Worm (Caenorhabditis elegans) whole organism, L4/young adult: ENCODE measurements around the gene moc-2.

Experiments used
- W03F9.2 ChIP-seq: fragments of 150-350 bp; optimal IDR thresholded peaks from 2 replicates; lab custom pipeline; 2014; ENCODE audit warnings: missing biosample characterization, missing genetic modification characterization
- dao-5 ChIP-seq: sonication (generic microtip); optimal IDR thresholded peaks from 2 replicates; lab custom pipeline; 2016; ENCODE audit warnings: missing genotype, missing genetic modification characterization, moderate library complexity, missing compliant biosample characterization
- him-1 ChIP-seq: sonication (generic microtip); optimal IDR thresholded peaks from 2 replicates; lab custom pipeline; 2016; ENCODE audit warnings: missing genotype, missing genetic modification reagents, missing genetic modification characterization, missing compliant biosample characterization

Gene moc-2

DNA sequence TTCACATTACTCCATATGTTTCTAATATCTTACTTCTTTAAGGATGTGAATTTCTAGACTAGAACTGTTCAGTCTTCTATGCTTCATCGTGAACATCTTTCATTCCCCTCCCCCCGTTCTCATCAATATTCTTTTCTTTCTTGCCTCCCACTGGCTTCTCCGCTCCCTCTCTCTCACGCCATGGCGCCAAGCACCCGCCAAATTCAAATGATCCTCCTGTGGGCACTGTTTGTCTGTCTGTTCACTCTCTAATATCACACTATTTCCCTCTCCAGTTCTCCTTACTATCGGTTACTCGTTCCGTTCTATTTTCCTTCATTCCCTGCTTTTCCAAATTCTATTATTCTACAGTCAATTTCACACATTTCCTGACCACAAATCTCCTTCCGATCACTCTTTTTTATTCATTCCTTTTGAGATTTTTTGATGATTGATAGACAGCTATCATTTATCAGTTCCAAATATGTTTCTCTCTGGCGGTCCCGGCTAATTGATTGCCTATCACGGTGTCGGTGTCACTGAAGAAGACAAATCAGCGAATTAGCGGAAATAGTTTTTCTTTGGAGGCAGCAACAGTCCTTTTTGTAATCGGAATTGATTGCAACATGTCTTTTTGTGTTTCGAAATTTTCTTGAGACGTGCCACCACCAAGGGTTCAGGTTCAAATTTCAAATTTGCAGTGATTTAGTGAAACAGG is 45.5 kb downstream of the moc-2 start:
- TF ChIP-seq him-1 (no peak), dao-5 (tag; lab: Kevin White, UChicago) (no peak), W03F9.2 (tag; lab: Kevin White, UChicago) (no peak)

DNA sequence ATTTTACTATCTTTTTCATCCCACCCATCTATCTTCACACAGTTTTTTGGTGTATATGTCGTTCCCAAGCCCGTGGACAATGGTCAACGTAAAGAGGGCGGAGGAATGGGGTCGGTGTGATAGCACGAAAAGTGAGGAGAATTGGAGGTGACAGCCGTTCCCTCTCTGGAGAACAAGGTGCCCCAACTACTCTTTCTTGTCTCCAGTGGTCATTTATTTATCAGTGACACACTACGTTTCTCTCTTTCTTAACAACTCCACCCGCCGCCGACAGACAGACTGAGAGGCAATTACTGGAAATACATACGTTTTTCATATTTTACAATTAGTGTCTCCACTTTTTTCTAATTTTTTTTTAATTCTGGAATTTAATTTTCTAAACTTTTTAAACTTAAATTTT is 47.1 kb downstream of the moc-2 start:
- TF ChIP-seq W03F9.2 (tag; lab: Kevin White, UChicago): no peak
- no peak for TF ChIP-seq dao-5 (tag; lab: Kevin White, UChicago)
- no peak for TF ChIP-seq him-1

DNA sequence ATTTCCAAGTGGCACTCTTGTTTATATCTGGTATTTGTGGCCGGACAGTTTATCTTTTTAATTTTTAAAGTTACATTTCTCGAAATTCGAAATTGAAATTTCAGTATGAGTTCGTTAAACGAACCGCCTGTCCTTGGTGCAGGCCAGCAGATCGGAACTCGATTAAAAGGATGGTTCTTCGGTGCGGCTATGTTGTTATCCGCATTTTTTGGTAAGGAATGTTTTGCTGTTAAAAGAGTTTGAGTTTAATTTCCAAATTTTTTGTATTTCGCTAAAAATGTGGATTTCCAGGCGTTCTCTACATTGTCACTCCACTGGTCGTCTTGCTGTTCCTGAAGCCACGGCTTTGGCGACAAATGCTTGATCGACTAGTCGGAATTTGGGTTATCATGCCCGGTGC is 50.9 kb downstream of the moc-2 start, which contains the start of gene acl-9:
acl-9 (plus strand) TSS at position 105 of the 400 bp plus-strand sequence.
- TF ChIP-seq him-1: no peak
- no peak for TF ChIP-seq W03F9.2 (tag; lab: Kevin White, UChicago)
- TF ChIP-seq dao-5 (tag; lab: Kevin White, UChicago): no peak
